Fruit fly (Drosophila melanogaster) ovary, adult (tissue): ENCODE results near the gene CG15570.
A peak's percentile ranks its signal among the peaks of the same experiment; 100 is the strongest.

Experiments used
- CG17801 ChIP-seq: fragments of 200-800 bp; optimal IDR thresholded peaks from 2 replicates; lab custom pipeline; 2019; ENCODE audit warnings: missing biosample characterization, mild to moderate bottlenecking, missing genetic modification characterization, moderate library complexity; ENCODE audit not compliant: partially characterized antibody

CG15570 gene

DNA sequence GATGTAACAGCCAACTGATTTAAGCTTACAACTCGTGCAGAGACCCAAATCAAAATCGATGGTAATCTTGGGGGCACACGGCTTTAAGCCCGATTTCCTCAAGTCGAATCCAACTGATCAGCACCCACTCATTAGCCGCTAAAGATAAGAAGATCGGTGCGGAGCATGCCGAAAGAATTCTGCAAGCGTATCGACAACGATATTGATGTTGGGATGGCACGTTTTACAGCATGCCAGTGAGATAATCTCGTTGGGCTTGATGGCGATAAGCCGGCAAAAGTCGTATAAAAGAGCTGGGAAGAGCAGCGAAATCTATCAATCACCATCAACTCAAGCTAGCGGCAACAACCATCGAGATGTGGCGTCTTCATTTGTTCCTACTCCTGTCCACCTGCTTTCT, at the start of gene CG15570:
Gene CG15570 (plus strand): TSS at position 301 of the 400 bp plus-strand sequence.
- no peak for TF ChIP-seq CG17801

DNA sequence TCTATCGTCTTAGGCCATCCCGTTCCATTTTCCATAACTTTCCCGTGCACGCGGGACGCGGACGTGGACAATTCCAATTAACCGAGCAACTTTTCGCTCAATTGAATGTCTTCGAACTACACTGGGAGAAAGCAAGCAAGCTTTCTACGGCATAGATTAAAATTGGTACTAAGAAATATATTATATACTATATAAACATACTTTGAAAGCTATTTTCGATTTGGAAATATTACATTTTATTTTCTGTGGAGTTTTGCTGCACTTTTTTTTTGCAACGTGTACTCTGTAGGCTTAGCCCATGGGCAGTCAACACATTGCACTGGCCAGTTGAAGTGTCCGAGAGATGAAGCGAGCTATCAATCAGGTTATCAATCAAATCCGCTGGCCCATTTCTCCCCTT, 47.5 kb upstream of the CG15570 start:
- no peak for TF ChIP-seq CG17801

DNA sequence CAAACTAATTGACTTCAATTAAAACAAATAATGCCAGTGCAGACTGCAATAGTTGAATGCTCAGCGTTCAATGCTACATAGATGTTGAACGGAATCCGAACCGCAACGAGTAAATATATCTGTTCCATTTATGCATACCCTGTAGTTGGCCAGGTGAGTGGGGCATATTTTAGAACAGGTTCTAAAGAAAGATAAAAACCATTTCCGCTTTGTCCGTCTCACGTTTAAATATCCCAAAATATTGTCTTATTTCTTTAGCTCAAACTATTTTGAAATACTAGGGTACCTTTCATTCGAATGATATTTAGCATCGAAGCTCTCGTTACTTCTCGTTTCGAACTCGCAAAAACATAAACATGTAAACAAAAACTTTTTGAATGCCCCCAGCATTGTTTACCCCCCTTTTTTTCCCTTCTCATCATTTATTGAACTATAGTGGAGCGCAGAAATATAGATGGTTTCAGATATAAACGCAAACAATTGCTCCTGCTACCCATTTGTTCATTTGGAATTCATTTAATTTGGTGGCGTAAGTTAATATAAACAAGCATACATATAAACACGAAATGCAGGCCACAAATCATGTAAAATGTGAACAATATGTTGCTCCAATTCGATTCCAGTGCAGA, 45.7 kb upstream of the CG15570 start:
- no peak for TF ChIP-seq CG17801

- TF ChIP-seq CG17801: no peak
Observed at dm6 chrX:4173381-4173780, 44.6 kb upstream of the CG15570 start.

DNA sequence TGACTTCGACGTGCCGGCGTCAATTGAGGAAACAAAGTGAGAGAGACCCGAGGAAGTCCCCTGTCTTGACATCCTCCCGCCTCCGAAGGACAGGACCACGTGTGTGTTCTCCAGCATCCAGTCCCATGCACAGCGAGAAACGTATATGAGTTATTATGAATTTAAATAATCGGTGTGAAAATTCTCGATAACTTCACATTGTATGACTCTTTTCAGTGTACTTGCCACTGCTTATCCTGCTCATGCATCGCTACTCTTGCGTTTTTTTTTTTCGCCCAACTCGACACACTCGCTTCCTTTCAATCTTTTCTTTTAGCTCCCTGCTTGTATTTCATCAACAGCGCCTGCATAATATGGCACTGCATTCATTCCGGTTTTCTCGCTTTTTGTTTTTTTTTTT, 42.2 kb upstream of the CG15570 start:
- TF ChIP-seq CG17801: no peak

dm6 chrX:4177733-4178132, 40.2 kb upstream of the CG15570 start:
- TF ChIP-seq CG17801: no peak

- TF ChIP-seq CG17801: no peak
Observed at dm6 chrX:4178819-4179218, 39.2 kb upstream of the CG15570 start.

- TF ChIP-seq CG17801: no peak
Observed at dm6 chrX:4185393-4185792, 32.6 kb upstream of the CG15570 start.

DNA sequence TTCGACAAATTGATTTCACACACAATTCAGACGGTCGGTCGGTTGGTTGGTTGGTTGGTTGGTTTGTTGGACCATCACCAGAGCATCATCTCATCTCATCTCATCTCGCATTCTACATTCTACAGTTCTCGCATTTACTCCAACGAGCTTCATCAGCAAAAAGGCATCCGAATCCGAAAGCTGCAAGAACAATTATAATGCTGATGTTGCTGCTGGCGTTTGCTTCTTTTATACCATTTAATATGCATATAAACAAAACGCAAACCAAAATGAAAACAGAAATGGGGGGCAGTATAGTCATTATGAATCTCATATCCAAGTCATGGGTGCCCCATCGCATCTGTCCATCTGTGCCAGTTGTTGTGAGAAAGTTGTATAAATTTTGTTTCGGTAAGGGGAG, 31.2 kb upstream of the CG15570 start:
- no peak for TF ChIP-seq CG17801

DNA sequence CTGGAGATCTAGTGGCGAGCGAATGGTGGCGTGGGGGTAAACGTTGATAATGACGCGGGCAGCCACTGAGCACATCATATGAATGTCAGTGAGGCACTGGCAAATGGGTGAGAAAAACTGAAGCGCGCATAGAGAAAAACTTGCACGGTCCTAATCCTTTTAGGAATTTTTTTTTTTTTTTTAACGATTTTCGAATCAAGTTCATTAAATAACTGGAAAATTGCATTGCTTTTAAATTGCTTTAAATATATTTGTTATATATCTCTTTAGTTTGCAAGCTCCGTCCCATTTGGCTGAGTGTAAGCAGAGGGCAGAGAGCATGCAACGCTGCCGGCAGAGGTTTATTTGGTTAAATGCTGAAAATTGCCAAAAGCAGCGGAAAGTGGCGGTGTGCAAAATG, 20.5 kb upstream of the CG15570 start:
- peak; percentile 20 for TF ChIP-seq CG17801

DNA sequence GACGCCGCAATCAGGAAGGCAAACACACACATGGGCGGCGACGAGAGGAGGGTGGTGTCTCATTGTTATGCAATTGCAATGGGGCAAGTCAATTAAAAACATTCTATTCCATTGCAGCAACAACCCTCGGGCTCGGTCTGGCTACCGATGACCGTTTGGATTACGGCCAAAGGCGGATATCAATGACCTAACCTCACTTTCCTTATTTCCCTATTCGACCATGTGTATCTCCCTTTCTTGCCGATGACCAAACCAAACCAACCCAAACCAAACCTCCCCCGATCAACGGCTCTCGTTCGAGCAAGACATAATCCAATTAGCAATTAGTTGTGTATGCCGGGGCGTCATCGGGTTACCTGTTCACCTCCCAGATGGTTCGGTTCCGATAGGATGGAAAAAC, 19.2 kb upstream of the CG15570 start:
- TF ChIP-seq CG17801: no peak

dm6 chrX:4200612-4201011, 17.4 kb upstream of the CG15570 start:
- no peak for TF ChIP-seq CG17801

- TF ChIP-seq CG17801: peak; percentile 52
Observed at dm6 chrX:4202235-4202794, 15.7 kb upstream of the CG15570 start.

DNA sequence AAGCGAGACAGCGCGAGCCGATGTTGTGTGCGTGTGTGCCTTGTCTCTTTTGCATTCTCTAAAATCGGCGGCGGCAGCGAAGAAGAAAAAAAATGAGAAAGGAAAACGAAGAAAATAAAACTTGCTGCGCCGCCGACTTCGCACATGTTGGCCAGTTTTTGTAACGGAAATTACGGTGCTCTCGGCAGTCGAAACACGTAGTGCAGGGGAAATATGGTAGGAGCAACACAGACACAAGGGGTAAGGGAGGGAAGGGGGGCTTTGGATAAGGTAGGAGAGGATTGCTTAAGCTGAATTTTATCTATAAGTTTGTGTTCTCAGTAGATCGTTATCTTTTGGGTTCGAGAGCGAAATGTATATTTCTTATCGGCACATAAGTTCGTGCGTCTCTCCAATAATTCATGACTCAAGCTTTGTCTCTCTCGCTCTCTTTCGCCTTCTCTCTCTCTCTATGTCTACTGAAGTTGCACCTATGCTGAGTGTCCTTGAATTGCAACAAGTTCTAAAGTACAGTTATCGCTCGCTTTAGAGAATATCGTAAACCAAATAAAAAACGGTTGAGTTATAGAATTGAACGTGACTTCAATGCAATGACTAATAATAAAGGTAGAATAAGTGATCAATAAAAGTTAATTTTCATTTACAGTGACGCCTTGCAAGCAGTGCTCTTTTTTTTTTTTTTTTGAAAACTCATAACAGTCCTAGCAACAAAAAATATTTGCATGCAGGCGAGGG, 14.1 kb upstream of the CG15570 start:
- no peak for TF ChIP-seq CG17801

DNA sequence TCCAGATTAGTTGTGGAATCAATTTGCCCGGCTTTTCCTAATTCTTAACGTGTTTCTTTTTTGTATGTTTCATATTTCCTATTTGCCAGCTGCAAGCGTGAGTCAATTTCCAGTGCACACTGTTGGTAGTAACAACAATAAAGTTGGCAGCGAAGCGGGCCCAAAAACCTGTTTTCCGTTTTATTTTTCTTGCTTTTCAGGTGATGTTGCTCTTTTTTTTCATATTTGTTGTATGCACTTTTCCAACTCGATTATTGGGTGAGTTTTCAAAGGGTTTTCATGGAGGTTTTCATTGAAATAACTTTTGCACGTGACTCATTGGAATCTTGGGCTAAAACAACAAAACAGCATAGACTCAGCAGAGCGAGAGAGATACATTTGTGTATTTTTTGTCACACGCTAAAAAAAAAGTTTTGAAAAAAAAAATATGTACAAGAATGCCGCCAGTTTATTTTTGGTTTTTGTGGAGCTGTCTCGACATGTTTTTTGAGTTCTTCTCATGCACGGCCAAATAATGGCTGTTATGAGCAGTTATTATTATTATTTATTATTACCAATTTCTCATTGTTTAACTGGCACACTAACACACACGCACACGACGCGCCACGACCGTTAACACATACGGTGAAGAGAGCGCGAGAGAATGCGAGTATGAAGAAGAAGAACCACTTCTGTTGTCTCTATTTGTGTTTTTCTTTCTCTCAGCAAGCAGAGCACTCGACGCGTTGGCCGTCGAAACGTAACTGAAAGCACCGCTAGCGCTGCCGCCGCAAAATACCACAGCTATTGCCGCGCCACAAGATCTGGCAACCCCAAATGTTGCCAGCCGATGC, 12.4 kb upstream of the CG15570 start, which contains the start of gene Fas2:
Gene Fas2 (minus strand): TSS at position 748 of the 833 bp plus-strand sequence.
- TF ChIP-seq CG17801: peak; percentile 39

- TF ChIP-seq CG17801: no peak
Observed at dm6 chrX:4206764-4207163, 11.2 kb upstream of the CG15570 start.

dm6 chrX:4212725-4213124, 5.2 kb upstream of the CG15570 start, which contains the start of gene CG43288:
Gene CG43288 (plus strand): TSS chrX:4213025.
- TF ChIP-seq CG17801: no peak
